Worm (Caenorhabditis elegans): ENCODE results near the gene srh-246.

DNA sequence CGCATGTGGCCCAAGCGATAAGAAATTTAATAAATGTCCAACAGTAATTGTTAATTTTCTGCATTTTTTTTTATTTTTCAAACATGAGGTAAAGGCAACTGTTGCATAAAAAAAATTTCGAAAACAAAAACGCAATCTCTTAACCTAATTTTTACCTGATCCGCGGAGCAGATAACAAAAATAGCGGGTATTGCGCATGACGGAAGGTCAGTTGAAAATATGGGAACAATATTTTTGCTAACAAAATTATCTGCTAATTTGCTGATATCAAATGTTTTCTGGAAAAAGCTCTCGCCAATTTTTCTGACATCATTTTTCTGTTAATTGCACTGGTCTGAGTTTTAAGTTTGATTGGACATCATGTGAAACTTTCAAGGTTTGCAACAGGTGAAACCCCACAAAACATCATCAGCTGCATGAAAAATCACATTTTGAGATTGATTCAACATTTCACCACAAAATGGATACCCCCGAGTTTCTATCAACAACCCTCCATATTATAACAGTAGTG, 6.8 kb upstream of the srh-246 start, which contains the start of the genes F31F4.11 and srh-266:
- TF ChIP-seq lin-13 (tag; optimal IDR thresholded peaks at IDR 0.05) (no peak), ham-2 (GFP tag; optimal IDR thresholded peaks at IDR 0.05) (no peak), ztf-11 (tag; optimal IDR thresholded peaks at IDR 0.05) (no peak), pha-4 (tag; optimal IDR thresholded peaks at IDR 0.05) (no peak), unc-62 (GFP tag; optimal IDR thresholded peaks at IDR 0.05) (no peak), blmp-1 (tag; optimal IDR thresholded peaks at IDR 0.05) (no peak), nhr-28 (tag; optimal IDR thresholded peaks at IDR 0.05) (no peak), snpc-4 (tag; optimal IDR thresholded peaks at IDR 0.05) (no peak), lsy-2 (tag; optimal IDR thresholded peaks at IDR 0.05) (no peak), mls-2 (tag; optimal IDR thresholded peaks at IDR 0.05) (no peak), sem-2 (GFP tag; optimal IDR thresholded peaks at IDR 0.05) (no peak), elt-3 (tag; optimal IDR thresholded peaks at IDR 0.05) (no peak), ces-1 (GFP tag; optimal IDR thresholded peaks at IDR 0.05) (no peak), nhr-12 (tag; optimal IDR thresholded peaks at IDR 0.05) (no peak)

Data from whole organism, mixed stage, embryonic.